Fruit fly (Drosophila melanogaster): ENCODE results near the gene GckIII.

The GckIII gene

dm6 chr3R:17059811-17060169, 25.5 kb upstream of the GckIII start (continued):
- TF ChIP-seq tin (GFP tag; optimal IDR thresholded peaks at IDR 0.05) (no peak), vnd (GFP tag; IDR thresholded peaks at IDR 0.05; ENCODE audit: partially characterized antibody) (no peak), CG30020 (tag; optimal IDR thresholded peaks at IDR 0.05) (no peak), lmd (GFP tag; IDR thresholded peaks at IDR 0.05) (no peak), CG43689 (GFP tag; IDR thresholded peaks at IDR 0.05) (no peak), Awh (GFP tag; IDR thresholded peaks at IDR 0.05) (no peak), fd96Cb (tag; optimal IDR thresholded peaks at IDR 0.05) (no peak), HLH54F (GFP tag; optimal IDR thresholded peaks at IDR 0.05) (no peak), ATbp (GFP tag; optimal IDR thresholded peaks at IDR 0.05) (no peak), Ravus (GFP tag; IDR thresholded peaks at IDR 0.05) (no peak), Sox102F (GFP tag; optimal IDR thresholded peaks at IDR 0.05) (no peak), CG10147 (GFP tag; optimal IDR thresholded peaks at IDR 0.05) (no peak), CG10979 (tag; optimal IDR thresholded peaks at IDR 0.05) (no peak), Jarid2 (GFP tag; optimal IDR thresholded peaks at IDR 0.05) (no peak), CG11504 (tag; optimal IDR thresholded peaks at IDR 0.05) (no peak), al (GFP tag; IDR thresholded peaks at IDR 0.05) (no peak), Ssrp (tag; optimal IDR thresholded peaks at IDR 0.05) (no peak), CG1832 (GFP tag; optimal IDR thresholded peaks at IDR 0.05) (no peak), Ets65A (GFP tag) (no peak), Side (GFP tag; optimal IDR thresholded peaks at IDR 0.05) (no peak), tna (GFP tag; IDR thresholded peaks at IDR 0.05; ENCODE audit: partially characterized antibody) (no peak), CG11247 (GFP tag; IDR thresholded peaks at IDR 0.05) (no peak), Hr51 (GFP tag; optimal IDR thresholded peaks at IDR 0.05) (no peak), CG2889 (GFP tag; IDR thresholded peaks at IDR 0.05) (no peak), pb (GFP tag; optimal IDR thresholded peaks at IDR 0.05) (no peak), Adf1 (GFP tag; IDR thresholded peaks at IDR 0.05) (peak; percentile 59), HLHmδ (GFP tag; optimal IDR thresholded peaks at IDR 0.05) (no peak), CG1233 (GFP tag; optimal IDR thresholded peaks at IDR 0.05) (no peak), CG1603 (tag; optimal IDR thresholded peaks at IDR 0.05) (no peak), Pdp1 (GFP tag; optimal IDR thresholded peaks at IDR 0.05) (no peak), CG6683 (GFP tag; optimal IDR thresholded peaks at IDR 0.05) (no peak), CG14050 (GFP tag; IDR thresholded peaks at IDR 0.05) (no peak), klu (GFP tag; IDR thresholded peaks at IDR 0.05) (no peak), fd102C (GFP tag; optimal IDR thresholded peaks at IDR 0.05) (no peak), zen (tag; optimal IDR thresholded peaks at IDR 0.05) (no peak), bigmax (GFP tag; optimal IDR thresholded peaks at IDR 0.05) (no peak), CG3163 (GFP tag; optimal IDR thresholded peaks at IDR 0.05) (no peak), Trl (optimal IDR thresholded peaks at IDR 0.05) (peak; percentile 30 to 57), Trl (GFP tag; optimal IDR thresholded peaks at IDR 0.05) (no peak), sna (GFP tag; IDR thresholded peaks at IDR 0.05; ENCODE audit: partially characterized antibody) (no peak), otp (GFP tag; IDR thresholded peaks at IDR 0.05) (0 out of 3 replicates have a peak, but pooled peaks have one; percentile 25), CG18011 (GFP tag; optimal IDR thresholded peaks at IDR 0.05) (no peak), CG17186 (GFP tag; optimal IDR thresholded peaks at IDR 0.05) (no peak), E2f1 (GFP tag; IDR thresholded peaks at IDR 0.05) (no peak), gt (GFP tag; IDR thresholded peaks at IDR 0.05) (no peak), chinmo (GFP tag; IDR thresholded peaks at IDR 0.05; ENCODE audit: partially characterized antibody) (peak; percentile 65; the same call in 1 of the 4 replicates), cwo (GFP tag; optimal IDR thresholded peaks at IDR 0.05) (peak; percentile 6), CG16779 (GFP tag; IDR thresholded peaks at IDR 0.05) (no peak), amos (GFP tag; IDR thresholded peaks at IDR 0.05; ENCODE audit: partially characterized antibody) (peak; percentile 20; the same call in 1 of the 2 replicates), tio (GFP tag; optimal IDR thresholded peaks at IDR 0.05) (no peak), exex (tag; optimal IDR thresholded peaks at IDR 0.05) (peak; percentile 57)
